Fruit fly (Drosophila melanogaster): ENCODE data around the gene CG34107.
A peak's percentile ranks its signal among the peaks of the same experiment; 100 is the strongest.

CG34107 gene

DNA sequence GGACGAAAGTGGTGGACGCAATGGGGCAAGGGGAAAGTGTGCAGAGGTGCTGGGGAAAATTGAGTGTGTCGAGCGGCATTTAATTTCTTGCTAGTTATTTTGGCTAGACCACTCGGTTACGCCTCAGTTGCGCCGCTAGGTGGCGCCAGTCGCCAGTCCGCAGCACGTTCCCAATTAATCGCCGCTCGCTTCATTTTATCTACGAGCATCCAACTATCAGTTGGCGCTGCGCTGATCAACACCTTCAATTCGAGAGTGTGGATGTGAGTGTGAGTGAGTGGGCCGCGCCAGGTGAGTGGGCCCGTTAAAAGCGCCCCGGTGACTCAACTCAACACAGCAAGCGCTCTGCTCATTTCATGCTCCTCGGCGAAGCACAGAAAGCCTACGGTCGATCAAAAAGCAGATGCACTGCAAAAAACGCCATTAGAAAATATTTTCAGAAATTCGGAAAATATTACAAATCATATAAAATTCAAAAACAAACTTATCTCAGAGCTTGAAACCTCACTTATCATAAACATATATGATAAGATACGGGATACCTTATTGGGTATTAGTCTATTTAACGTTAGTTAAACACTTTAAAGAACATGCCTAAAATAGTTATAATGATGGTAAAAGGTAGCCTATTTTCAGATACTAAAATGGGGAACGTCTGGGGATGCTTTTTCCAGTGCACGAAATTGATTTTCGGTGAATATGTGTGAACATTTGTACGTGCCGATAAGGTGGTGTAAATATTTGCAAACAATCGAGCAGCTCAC is 43.6 kb downstream of the CG34107 start (continued):
- TF ChIP-seq CG9705 (GFP tag; optimal IDR thresholded peaks at IDR 0.05) (peak; percentile 73), Rel (GFP tag; optimal IDR thresholded peaks at IDR 0.05) (no peak), Rel (tag; optimal IDR thresholded peaks at IDR 0.05) (peak; percentile 58), brk (GFP tag; optimal IDR thresholded peaks at IDR 0.05) (peak; percentile 77), Abd-B (GFP tag; optimal IDR thresholded peaks at IDR 0.05) (no peak), dsf (GFP tag; optimal IDR thresholded peaks at IDR 0.05; ENCODE audit: borderline replicate concordance) (no peak), N (GFP tag; optimal IDR thresholded peaks at IDR 0.05) (no peak), fru (GFP tag; optimal IDR thresholded peaks at IDR 0.05) (peak; percentile 90), usp (GFP tag; optimal IDR thresholded peaks at IDR 0.05) (no peak), h (GFP tag; optimal IDR thresholded peaks at IDR 0.05) (peak; percentile 92), tai (GFP tag; optimal IDR thresholded peaks at IDR 0.05) (peak; percentile 74)

DNA sequence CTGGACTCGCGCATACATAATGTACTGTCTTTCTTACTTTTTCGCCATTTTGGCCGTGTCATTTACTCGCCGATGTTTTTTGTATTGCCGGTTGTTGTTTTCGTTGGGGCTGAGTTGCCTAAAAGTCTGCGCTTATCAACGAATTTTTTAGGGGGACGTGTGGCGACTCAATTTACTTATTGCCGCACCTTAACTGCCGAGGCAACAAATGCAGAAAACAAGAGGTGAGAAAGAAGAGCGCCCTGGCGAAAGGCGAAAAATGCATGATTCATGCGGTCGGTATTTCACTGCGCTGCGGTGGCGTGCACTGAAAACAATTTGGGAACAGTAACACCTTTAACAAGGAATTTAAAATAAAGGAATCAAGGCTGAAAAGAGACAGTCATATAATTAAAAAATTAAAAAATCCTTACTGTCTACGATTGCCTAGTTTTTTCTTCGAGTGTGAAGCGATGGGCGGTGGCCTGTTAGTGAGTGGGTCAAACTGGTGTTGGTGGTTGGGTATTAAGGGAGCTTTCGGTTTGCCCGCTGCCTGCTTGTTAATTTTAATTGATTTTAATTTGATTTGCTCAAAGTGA is 44.2 kb downstream of the CG34107 start:
- TF ChIP-seq Dif (GFP tag; optimal IDR thresholded peaks at IDR 0.05; ENCODE audit: partially characterized antibody) (no peak), dsf (GFP tag; optimal IDR thresholded peaks at IDR 0.05; ENCODE audit: borderline replicate concordance) (peak; percentile 18), Dfd (GFP tag; optimal IDR thresholded peaks at IDR 0.05) (no peak), sage (GFP tag; optimal IDR thresholded peaks at IDR 0.05) (peak; percentile 72), woc (GFP tag; optimal IDR thresholded peaks at IDR 0.05) (peak; percentile 20), br (GFP tag; optimal IDR thresholded peaks at IDR 0.05) (peak; percentile 91), psq (GFP tag; optimal IDR thresholded peaks at IDR 0.05) (peak; percentile 57), Hr78 (GFP tag; optimal IDR thresholded peaks at IDR 0.05) (no peak), CG9705 (GFP tag; optimal IDR thresholded peaks at IDR 0.05) (peak; percentile 31), CG32264 (GFP tag; optimal IDR thresholded peaks at IDR 0.05) (peak; percentile 67), lola (GFP tag; optimal IDR thresholded peaks at IDR 0.05) (no peak), tai (GFP tag; optimal IDR thresholded peaks at IDR 0.05) (no peak), Rel (GFP tag; optimal IDR thresholded peaks at IDR 0.05) (no peak), Rel (tag; optimal IDR thresholded peaks at IDR 0.05) (no peak), Sp1 (GFP tag; optimal IDR thresholded peaks at IDR 0.05) (peak; percentile 71), h (GFP tag; optimal IDR thresholded peaks at IDR 0.05) (peak; percentile 91), CrebA (GFP tag; optimal IDR thresholded peaks at IDR 0.05; ENCODE audit: borderline replicate concordance) (peak; percentile 9), Jra (GFP tag; optimal IDR thresholded peaks at IDR 0.05) (peak; percentile 67), Abd-B (GFP tag; optimal IDR thresholded peaks at IDR 0.05) (no peak), pan (optimal IDR thresholded peaks at IDR 0.05) (no peak), fru (GFP tag; optimal IDR thresholded peaks at IDR 0.05) (peak; percentile 83), GATAd (GFP tag; optimal IDR thresholded peaks at IDR 0.05) (peak; percentile 39), rgr (GFP tag; optimal IDR thresholded peaks at IDR 0.05) (peak; percentile 87), Mio (GFP tag; optimal IDR thresholded peaks at IDR 0.05) (no peak), Hr83 (GFP tag; optimal IDR thresholded peaks at IDR 0.05; ENCODE audit: poor library complexity, severe bottlenecking) (peak; percentile 52), ey (GFP tag; optimal IDR thresholded peaks at IDR 0.05) (peak; percentile 80), foxo (GFP tag; optimal IDR thresholded peaks at IDR 0.05) (peak in 1 of 2 experiments; percentile 84), Hnf4 (GFP tag; optimal IDR thresholded peaks at IDR 0.05) (peak; percentile 67), dmrt93B (GFP tag; optimal IDR thresholded peaks at IDR 0.05) (peak; percentile 70), N (GFP tag; optimal IDR thresholded peaks at IDR 0.05) (no peak), usp (GFP tag; optimal IDR thresholded peaks at IDR 0.05) (no peak), HLH106 (tag; optimal IDR thresholded peaks at IDR 0.05) (peak; percentile 85), dl (GFP tag; optimal IDR thresholded peaks at IDR 0.05; ENCODE audit: insufficient read depth in 1 of 2, partially characterized antibody in 2 of 2) (no peak), Myc (optimal IDR thresholded peaks at IDR 0.05) (no peak), Vsx2 (GFP tag; optimal IDR thresholded peaks at IDR 0.05; ENCODE audit: partially characterized antibody) (no peak), OdsH (GFP tag; optimal IDR thresholded peaks at IDR 0.05) (peak; percentile 76), brk (GFP tag; optimal IDR thresholded peaks at IDR 0.05) (peak; percentile 37), sv (GFP tag; optimal IDR thresholded peaks at IDR 0.05) (no peak), jim (GFP tag; optimal IDR thresholded peaks at IDR 0.05) (no peak)
